Fruit fly (Drosophila melanogaster): ENCODE results near the gene Gs1.

- TF ChIP-seq Chrac-16 (GFP tag; optimal IDR thresholded peaks at IDR 0.05) (no peak), CG18599 (GFP tag; optimal IDR thresholded peaks at IDR 0.05) (peak; percentile 74), pzg (GFP tag; optimal IDR thresholded peaks at IDR 0.05) (no peak), stwl (tag; optimal IDR thresholded peaks at IDR 0.05) (peak; percentile 36), Mes4 (GFP tag; optimal IDR thresholded peaks at IDR 0.05) (peak; percentile 10), h (optimal IDR thresholded peaks at IDR 0.05) (no peak), CG18764 (GFP tag; optimal IDR thresholded peaks at IDR 0.05) (no peak), CG2202 (tag; optimal IDR thresholded peaks at IDR 0.05) (peak; percentile 42), dimm (GFP tag; IDR thresholded peaks at IDR 0.05) (no peak), inv (GFP tag; IDR thresholded peaks at IDR 0.05; ENCODE audit: partially characterized antibody) (no peak), CG11247 (GFP tag; IDR thresholded peaks at IDR 0.05) (no peak)
Measured at dm6 chr2L:128977-129941, 2.6 kb upstream of the Gs1 start.

All from whole organism, embryonic.